Fruit fly (Drosophila melanogaster) whole organism: ENCODE results near the gene wb.

Experiments
- CG8478 ChIP-seq: fragments of >200 bp; optimal IDR thresholded peaks from 2 replicates; lab custom pipeline; 2018; ENCODE audit warnings: inconsistent platforms
- Dll ChIP-seq: fragments of >200 bp; optimal IDR thresholded peaks from 2 replicates; lab custom pipeline; 2017
- EcR ChIP-seq, 2 experiments: fragments of >200 bp; optimal IDR thresholded peaks; 2 replicates each; lab custom pipeline; 2017; ENCODE audit warnings: missing biosample characterization in 2 of 2, missing genetic modification characterization in 2 of 2, missing genetic modification reagents in 2 of 2
- pan ChIP-seq: fragments of >200 bp; optimal IDR thresholded peaks from 2 replicates; lab custom pipeline; 2017
- psq ChIP-seq: fragments of >200 bp; optimal IDR thresholded peaks from 2 replicates; lab custom pipeline; 2017
- usp ChIP-seq: fragments of >200 bp; optimal IDR thresholded peaks from 2 replicates; lab custom pipeline; 2017; ENCODE audit warnings: missing biosample characterization, missing genetic modification characterization, mixed read lengths

Gene wb

DNA sequence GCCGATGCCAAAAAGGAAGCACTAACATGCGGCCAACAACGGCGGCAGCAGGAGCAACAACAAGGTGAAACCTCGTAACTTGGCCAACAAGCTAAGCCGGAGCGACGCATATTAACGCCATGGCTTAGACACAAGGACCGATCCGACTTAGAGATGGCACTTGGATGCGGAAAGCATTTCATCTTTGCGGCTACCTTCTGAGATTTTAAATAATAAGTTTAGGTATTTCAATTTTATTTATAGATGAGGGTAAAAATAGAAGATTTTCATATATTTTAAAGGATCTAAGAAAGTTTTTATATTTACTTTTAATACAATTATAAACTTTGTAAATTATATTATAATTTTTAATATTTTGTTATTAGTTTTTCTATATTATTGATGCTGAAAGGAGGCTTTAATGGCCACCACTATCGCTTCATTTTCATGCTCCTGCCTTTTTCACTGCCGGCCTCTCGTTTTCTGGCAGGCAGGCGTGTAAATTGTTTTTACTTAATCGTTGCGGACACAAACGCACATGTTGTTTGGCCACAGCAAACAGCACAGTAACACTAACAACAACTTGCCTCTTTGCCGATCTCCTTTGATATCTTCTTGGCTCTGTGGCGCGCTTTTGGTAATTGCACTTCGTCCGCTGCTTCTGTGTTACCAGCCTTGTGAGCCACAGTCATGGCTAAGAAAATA lies 103.9 kb downstream of the wb start:
- TF ChIP-seq usp (no peak), CG8478 (lab: Kevin White, UChicago) (no peak), Dll (no peak), pan (lab: Kevin White, UChicago) (no peak), psq (lab: Kevin White, UChicago) (no peak), EcR (GFP tag; optimal IDR thresholded peaks at IDR 0.05; lab: Kevin White, UChicago) (no peak)

DNA sequence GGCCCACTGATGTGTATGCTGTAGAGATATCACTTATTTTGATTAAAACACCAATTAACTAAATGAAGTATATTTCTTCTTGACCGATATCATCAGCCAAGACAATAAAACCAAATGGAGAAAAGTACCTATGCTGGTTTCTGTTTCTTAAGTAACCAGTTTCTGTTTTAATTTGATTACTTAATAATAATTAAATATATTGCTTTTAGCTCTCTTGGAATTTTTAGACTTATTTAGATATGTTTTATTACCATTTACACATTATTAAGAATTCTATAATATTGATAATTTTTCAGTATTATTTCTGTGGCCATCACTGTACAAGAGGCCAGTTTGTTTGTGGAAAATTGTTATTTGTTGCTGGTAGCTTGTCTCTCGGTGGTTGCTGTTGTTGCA lies 104.4 kb downstream of the wb start:
- TF ChIP-seq pan (lab: Kevin White, UChicago): no peak
- no peak for TF ChIP-seq usp
- TF ChIP-seq psq (lab: Kevin White, UChicago): no peak
- no peak for TF ChIP-seq EcR (GFP tag; optimal IDR thresholded peaks at IDR 0.05; lab: Kevin White, UChicago)
- no peak for TF ChIP-seq CG8478 (lab: Kevin White, UChicago)
- TF ChIP-seq Dll: no peak

DNA sequence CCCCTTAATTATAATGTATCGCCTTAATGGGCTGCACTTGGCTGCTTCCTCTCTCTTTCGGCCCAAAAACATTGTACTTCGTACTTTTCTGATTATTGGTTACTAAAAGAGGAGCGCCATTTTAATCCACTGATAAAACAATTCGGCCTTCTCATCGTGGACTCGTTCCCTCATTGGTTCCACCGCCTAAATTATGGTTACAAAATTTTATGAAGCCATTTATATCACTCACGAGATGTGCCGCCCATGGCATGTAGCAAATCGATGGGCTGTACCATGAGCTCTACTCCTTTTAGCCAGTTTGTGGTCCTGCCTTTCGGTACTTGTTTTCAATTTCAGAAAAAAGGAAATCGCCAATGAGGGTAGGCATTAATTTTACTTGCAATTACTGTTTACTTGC lies 106.0 kb downstream of the wb start:
- TF ChIP-seq usp (no peak), Dll (no peak), EcR (GFP tag; optimal IDR thresholded peaks at IDR 0.05; lab: Kevin White, UChicago) (no peak), pan (lab: Kevin White, UChicago) (no peak), CG8478 (lab: Kevin White, UChicago) (no peak), psq (lab: Kevin White, UChicago) (no peak)

DNA sequence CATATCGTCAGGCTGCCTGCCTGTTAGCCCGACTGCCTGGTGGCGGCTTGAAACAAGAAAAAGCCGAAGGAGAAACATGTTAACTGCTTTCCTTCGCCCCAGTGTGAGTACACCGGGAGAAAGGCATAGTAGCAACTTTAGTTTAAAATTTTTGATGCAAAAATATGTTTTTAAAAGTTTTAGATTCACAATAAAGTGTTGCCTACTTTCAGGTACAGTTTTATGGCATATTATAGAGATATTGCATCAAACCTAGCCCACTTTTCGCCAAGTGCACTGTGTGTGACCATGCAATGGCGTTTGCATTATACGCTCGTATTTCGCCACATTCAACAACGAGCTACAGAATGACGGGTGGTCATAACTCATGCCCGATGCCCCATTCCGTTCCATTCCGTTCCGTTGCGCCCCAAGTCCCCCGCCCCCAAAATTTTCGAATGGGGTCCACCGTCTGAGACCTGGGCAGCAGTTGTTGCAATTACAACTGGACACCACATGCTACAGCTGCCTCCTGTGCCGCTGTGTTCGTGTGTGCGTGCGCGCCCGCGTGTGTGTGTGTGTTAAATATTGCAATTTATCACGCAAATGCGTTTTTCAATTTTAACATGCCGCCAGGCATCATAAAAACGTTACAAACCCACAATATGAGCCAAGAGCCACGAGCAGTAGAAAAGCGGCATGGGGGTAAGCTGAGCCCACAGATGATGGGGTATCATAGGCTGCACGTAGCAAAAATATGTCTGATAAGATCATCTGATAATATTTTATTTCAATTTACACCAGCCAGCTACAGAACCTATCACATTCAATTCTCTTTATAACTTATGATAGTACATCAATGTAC lies 107.3 kb downstream of the wb start:
- TF ChIP-seq CG8478 (lab: Kevin White, UChicago) (no peak), pan (lab: Kevin White, UChicago) (peak; percentile 53)

DNA sequence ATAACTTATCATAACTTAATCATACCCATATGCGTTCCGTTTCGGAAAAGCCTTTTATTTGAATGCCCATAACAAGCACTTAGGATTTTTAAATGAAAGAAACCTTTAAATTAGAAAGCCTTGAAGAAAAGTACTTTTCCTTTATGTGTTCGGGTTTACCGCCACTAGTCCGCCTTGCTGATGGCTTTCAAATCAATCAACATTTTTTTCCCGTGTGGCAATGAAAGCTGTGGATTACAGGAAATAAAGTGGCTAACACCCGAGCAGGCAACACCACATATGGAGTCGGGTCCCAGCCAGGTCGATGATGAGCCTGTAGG lies 107.9 kb downstream of the wb start:
- TF ChIP-seq pan (lab: Kevin White, UChicago): no peak
- no peak for TF ChIP-seq psq (lab: Kevin White, UChicago)
- TF ChIP-seq CG8478 (lab: Kevin White, UChicago): no peak
- TF ChIP-seq usp: no peak
- TF ChIP-seq EcR (GFP tag; optimal IDR thresholded peaks at IDR 0.05; lab: Kevin White, UChicago): no peak

DNA sequence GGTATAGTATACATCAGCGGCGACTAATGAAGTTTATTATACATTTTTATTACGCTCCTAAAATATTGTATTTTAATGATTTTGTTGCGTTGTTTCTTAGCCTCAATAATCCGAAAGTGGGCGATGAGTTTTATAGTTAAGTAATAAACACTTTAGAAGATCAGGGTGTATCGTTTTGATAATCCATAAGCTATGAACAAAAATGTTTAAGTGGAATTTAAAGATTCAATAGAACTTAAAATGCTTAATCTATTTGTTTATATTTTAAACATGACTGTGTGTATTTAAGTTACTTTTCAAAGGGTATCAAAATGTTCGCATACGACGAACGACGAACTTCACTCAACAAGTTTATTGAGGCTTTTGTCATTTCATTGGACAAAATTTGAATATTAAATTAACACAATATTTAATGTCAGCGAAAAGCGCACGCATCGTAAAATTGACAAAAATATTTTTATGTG lies 109.5 kb downstream of the wb start:
- TF ChIP-seq usp: no peak
- TF ChIP-seq psq (lab: Kevin White, UChicago): no peak
- TF ChIP-seq Dll: no peak
- no peak for TF ChIP-seq pan (lab: Kevin White, UChicago)
- TF ChIP-seq CG8478 (lab: Kevin White, UChicago): no peak
- no peak for TF ChIP-seq EcR (GFP tag; optimal IDR thresholded peaks at IDR 0.05; lab: Kevin White, UChicago)

DNA sequence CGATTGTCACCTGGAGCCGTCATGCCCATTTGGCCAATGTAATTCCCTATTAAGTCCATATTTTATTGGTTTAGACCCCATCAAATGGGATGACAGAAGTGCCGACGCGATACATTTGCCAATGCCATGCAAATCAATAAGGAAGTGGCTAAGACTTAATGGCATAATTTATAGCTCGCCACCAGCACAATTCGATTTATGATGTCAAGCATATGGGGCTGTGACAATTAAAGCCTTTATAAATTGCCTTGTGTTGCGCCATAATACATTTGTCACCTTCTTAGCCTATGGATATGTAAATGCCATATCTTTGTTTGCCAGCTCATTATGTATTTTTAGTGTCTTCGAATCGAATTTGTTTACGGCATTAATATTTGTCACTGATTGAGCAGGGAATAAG lies 110.4 kb downstream of the wb start:
- no peak for TF ChIP-seq psq (lab: Kevin White, UChicago)
- no peak for TF ChIP-seq EcR (GFP tag; optimal IDR thresholded peaks at IDR 0.05; lab: Kevin White, UChicago)
- TF ChIP-seq Dll: no peak
- TF ChIP-seq pan (lab: Kevin White, UChicago): no peak
- no peak for TF ChIP-seq CG8478 (lab: Kevin White, UChicago)
- TF ChIP-seq usp: no peak

DNA sequence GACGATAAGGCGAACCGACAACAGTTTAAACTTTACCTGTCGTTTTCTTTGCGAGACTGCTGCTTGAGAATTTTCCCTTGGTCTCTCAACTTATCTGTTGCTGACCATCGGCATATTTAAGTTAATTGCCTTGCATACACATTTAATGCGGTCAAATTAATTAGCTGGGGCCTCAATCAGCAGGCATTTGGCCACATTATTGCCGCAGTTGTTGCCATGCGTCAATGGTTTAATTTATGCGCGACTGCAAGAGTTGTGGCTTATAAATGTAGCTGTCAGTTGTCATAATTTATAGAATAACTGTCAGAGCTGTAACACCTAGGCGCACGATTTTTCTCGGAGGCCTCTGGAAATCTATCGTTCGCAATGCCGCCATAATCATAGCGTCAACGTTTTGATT lies 111.2 kb downstream of the wb start:
- TF ChIP-seq EcR (GFP tag; optimal IDR thresholded peaks at IDR 0.05; lab: Kevin White, UChicago) (no peak), pan (lab: Kevin White, UChicago) (no peak), usp (no peak), CG8478 (lab: Kevin White, UChicago) (no peak), Dll (no peak), psq (lab: Kevin White, UChicago) (no peak)

DNA sequence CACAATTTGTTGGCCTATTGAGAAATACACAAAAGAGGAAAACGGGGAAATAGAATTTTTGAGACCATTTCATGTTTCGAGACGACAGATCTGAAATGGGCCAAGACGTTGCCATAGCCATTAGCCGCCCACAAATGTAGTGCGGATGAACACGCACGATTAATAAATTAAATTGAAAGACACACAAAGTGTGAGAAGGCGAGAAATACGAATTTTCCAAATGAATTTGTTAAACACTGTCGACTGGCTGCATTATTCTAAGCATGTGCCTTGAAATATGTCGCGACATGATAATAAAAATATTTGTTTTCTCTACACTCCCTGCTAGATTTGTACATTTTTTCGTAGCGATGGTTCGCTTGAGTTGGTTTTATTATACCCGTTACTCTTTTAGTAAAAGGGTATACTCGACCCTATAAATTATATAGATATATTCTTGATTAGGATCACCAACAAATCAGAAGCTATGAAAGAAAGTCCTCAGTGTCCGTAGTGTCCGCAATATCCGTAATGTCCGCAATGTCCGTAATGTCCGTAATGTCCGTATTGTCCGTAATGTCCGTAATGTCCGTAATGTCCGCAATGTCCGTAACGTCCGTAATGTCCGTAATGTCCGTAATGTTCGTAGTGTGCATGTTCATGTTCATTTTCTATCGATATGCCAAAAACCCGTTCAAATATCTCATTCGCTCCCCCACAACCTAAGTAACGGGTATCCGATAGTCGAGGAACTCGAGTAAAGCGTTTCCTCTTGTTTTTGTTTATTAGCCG lies 113.8 kb downstream of the wb start:
- TF ChIP-seq Dll (no peak), psq (lab: Kevin White, UChicago) (no peak), usp (no peak), pan (lab: Kevin White, UChicago) (no peak), CG8478 (lab: Kevin White, UChicago) (no peak), EcR (GFP tag; optimal IDR thresholded peaks at IDR 0.05; lab: Kevin White, UChicago) (no peak)
